Fruit fly (Drosophila melanogaster) Kc167 (cell line): Measurements from ENCODE around the gene CG9338.

Experiments used
- Myc ChIP-seq: fragments of >200 bp; optimal IDR thresholded peaks from 2 replicates; lab custom pipeline; 2017; ENCODE audit warnings: missing external identifiers
- Sin3A ChIP-seq: fragments of >200 bp; optimal IDR thresholded peaks from 2 replicates; lab custom pipeline; 2018; ENCODE audit warnings: missing external identifiers
- h ChIP-seq: fragments of >200 bp; optimal IDR thresholded peaks from 3 replicates; lab custom pipeline; 2018; ENCODE audit warnings: missing external identifiers
- insv ChIP-seq: fragments of >200 bp; optimal IDR thresholded peaks from 3 replicates; lab custom pipeline; 2018; ENCODE audit warnings: missing external identifiers
- psq ChIP-seq: fragments of >200 bp; optimal IDR thresholded peaks from 2 replicates; lab custom pipeline; 2017; ENCODE audit warnings: missing external identifiers
- ttk ChIP-seq: sonication (Bioruptor generic); optimal IDR thresholded peaks from 2 replicates; lab custom pipeline; 2017; ENCODE audit warnings: missing external identifiers

The CG9338 gene

dm6 chr2L:20851592-20851991 is 13.4 kb upstream of the CG9338 start:
- no peak for TF ChIP-seq h (lab: Kevin White, UChicago)
- no peak for TF ChIP-seq Sin3A (lab: Kevin White, UChicago)
- no peak for TF ChIP-seq insv (lab: Kevin White, UChicago)
- TF ChIP-seq Myc (lab: Kevin White, UChicago) = no peak
- no peak for TF ChIP-seq ttk (lab: Kevin White, UChicago)
- no peak for TF ChIP-seq psq (lab: Kevin White, UChicago)

- TF ChIP-seq ttk (lab: Kevin White, UChicago) (no peak), psq (lab: Kevin White, UChicago) (no peak), h (lab: Kevin White, UChicago) (no peak), insv (lab: Kevin White, UChicago) (no peak), Sin3A (lab: Kevin White, UChicago) (no peak), Myc (lab: Kevin White, UChicago) (no peak)
These were observed 12.9 kb upstream of the CG9338 start, which contains the start of gene twit for dm6 chr2L:20852092-20852628. TSS of gene twit (plus strand) at chr2L:20852578.

- no peak for TF ChIP-seq Myc (lab: Kevin White, UChicago)
- no peak for TF ChIP-seq psq (lab: Kevin White, UChicago)
- no peak for TF ChIP-seq Sin3A (lab: Kevin White, UChicago)
- no peak for TF ChIP-seq h (lab: Kevin White, UChicago)
- no peak for TF ChIP-seq insv (lab: Kevin White, UChicago)
- no peak for TF ChIP-seq ttk (lab: Kevin White, UChicago)
These were observed 7.2 kb upstream of the CG9338 start, which contains the start of gene CG14400 for dm6 chr2L:20857791-20858190. TSS of gene CG14400 (minus strand) at chr2L:20857891.

dm6 chr2L:20858371-20859340 is 6.4 kb upstream of the CG9338 start, which contains the start of gene bero:
TSS of gene bero (plus strand) at chr2L:20858695.
- TF ChIP-seq Myc (lab: Kevin White, UChicago) = no peak
- TF ChIP-seq insv (lab: Kevin White, UChicago) = no peak
- TF ChIP-seq psq (lab: Kevin White, UChicago) = no peak
- TF ChIP-seq h (lab: Kevin White, UChicago) = no peak
- no peak for TF ChIP-seq Sin3A (lab: Kevin White, UChicago)
- no peak for TF ChIP-seq ttk (lab: Kevin White, UChicago)

- no peak for TF ChIP-seq insv (lab: Kevin White, UChicago)
These were observed 2.4 kb downstream of the CG9338 start, which contains the start of gene CG31675 for dm6 chr2L:20867381-20867780. TSS of gene CG31675 (plus strand) at chr2L:20867755.

- TF ChIP-seq insv (lab: Kevin White, UChicago) (no peak), ttk (lab: Kevin White, UChicago) (no peak), Sin3A (lab: Kevin White, UChicago) (no peak)
These were observed 3.9 kb downstream of the CG9338 start for dm6 chr2L:20868921-20869320.

dm6 chr2L:20869804-20870295 is 4.8 kb downstream of the CG9338 start, which contains the start of gene CG14401:
TSS of gene CG14401 (plus strand) at chr2L:20869854.
- TF ChIP-seq Sin3A (lab: Kevin White, UChicago) (no peak), ttk (lab: Kevin White, UChicago) (no peak), h (lab: Kevin White, UChicago) (no peak), Myc (lab: Kevin White, UChicago) (no peak), psq (lab: Kevin White, UChicago) (no peak), insv (lab: Kevin White, UChicago) (no peak)

- TF ChIP-seq h (lab: Kevin White, UChicago) = no peak
- TF ChIP-seq insv (lab: Kevin White, UChicago) = no peak
- no peak for TF ChIP-seq psq (lab: Kevin White, UChicago)
- no peak for TF ChIP-seq Myc (lab: Kevin White, UChicago)
- TF ChIP-seq Sin3A (lab: Kevin White, UChicago) = no peak
- no peak for TF ChIP-seq ttk (lab: Kevin White, UChicago)
These were observed 9.5 kb downstream of the CG9338 start for dm6 chr2L:20874514-20874913.

- no peak for TF ChIP-seq psq (lab: Kevin White, UChicago)
- no peak for TF ChIP-seq Myc (lab: Kevin White, UChicago)
These were observed 13.0 kb downstream of the CG9338 start for dm6 chr2L:20878052-20878451.

dm6 chr2L:20878463-20878862 is 13.4 kb downstream of the CG9338 start:
- no peak for TF ChIP-seq psq (lab: Kevin White, UChicago)
- TF ChIP-seq insv (lab: Kevin White, UChicago) = no peak
- TF ChIP-seq ttk (lab: Kevin White, UChicago) = no peak
- TF ChIP-seq Myc (lab: Kevin White, UChicago) = no peak
- no peak for TF ChIP-seq h (lab: Kevin White, UChicago)
- no peak for TF ChIP-seq Sin3A (lab: Kevin White, UChicago)

dm6 chr2L:20879567-20880141 is 14.6 kb downstream of the CG9338 start:
- TF ChIP-seq ttk (lab: Kevin White, UChicago) = no peak
- no peak for TF ChIP-seq insv (lab: Kevin White, UChicago)
- TF ChIP-seq Myc (lab: Kevin White, UChicago) = no peak
- TF ChIP-seq Sin3A (lab: Kevin White, UChicago) = no peak
- no peak for TF ChIP-seq psq (lab: Kevin White, UChicago)
- TF ChIP-seq h (lab: Kevin White, UChicago) = no peak
